Fruit fly (Drosophila melanogaster) whole organism, prepupa: ENCODE data around the gene Obp99d.

Experiments
- Eip78C ChIP-seq: fragments of 200-800 bp; sonication (Bioruptor generic); peaks from one replicate; lab custom pipeline; 2016; ENCODE audit warnings: missing biosample characterization, missing genetic modification characterization
- vri ChIP-seq: fragments of 200-800 bp; sonication (Bioruptor generic); optimal IDR thresholded peaks from 3 replicates; lab custom pipeline; 2016; ENCODE audit warnings: missing biosample characterization, mild to moderate bottlenecking, missing genetic modification characterization

DNA sequence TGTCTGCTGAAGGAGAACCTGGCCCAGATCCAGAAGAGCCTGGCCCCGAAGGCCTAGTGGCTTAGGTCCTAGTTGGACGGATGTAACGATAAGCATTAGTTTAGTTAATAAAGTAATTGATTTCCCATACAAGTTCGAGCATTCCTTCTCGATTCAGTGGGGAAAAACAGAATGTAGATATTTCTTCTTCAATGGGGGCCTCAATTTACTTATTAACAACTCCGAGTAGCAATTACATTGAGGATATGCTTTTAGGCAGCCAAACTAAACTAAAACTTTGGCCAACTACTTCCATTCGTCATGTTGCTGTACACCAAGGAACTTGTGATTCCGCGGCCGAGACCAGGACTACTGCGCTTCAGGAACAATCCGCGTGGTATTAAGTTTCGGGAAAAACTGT is 42.1 kb upstream of the Obp99d start, which contains the start of gene ppk19:
- TF ChIP-seq Eip78C (GFP tag; lab: Kevin White, UChicago) (no peak), vri (no peak)
